Worm (Caenorhabditis elegans) whole organism, L1 larva: ENCODE measurements around the gene str-207.

Experiments used
- C16A3.4 ChIP-seq: fragments of 150-350 bp; optimal IDR thresholded peaks from 2 replicates; lab custom pipeline; 2014; ENCODE audit warnings: missing biosample characterization, missing genetic modification characterization
- C34B4.2 ChIP-seq: sonication (generic microtip); optimal IDR thresholded peaks from 2 replicates; lab custom pipeline; 2017; ENCODE audit warnings: mild to moderate bottlenecking, missing genetic modification characterization, missing compliant biosample characterization
- Y116A8C.19 ChIP-seq: sonication (generic microtip); optimal IDR thresholded peaks from 2 replicates; lab custom pipeline; 2016; ENCODE audit warnings: missing compliant biosample characterization, missing genetic modification characterization, borderline replicate concordance
- blmp-1 ChIP-seq: fragments of 150-350 bp; optimal IDR thresholded peaks from 2 replicates; lab custom pipeline; 2014; ENCODE audit warnings: missing biosample characterization, missing genetic modification characterization
- ceh-63 ChIP-seq: fragments of 200-800 bp; sonication (Bioruptor generic); optimal IDR thresholded peaks from 2 replicates; lab custom pipeline; 2018; ENCODE audit warnings: mild to moderate bottlenecking, missing genetic modification characterization, missing compliant biosample characterization
- ceh-82 ChIP-seq, 3 experiments: fragments of 150-350 bp in 1 of 3; sonication (generic microtip) in 2 of 3; optimal IDR thresholded peaks; 2 replicates each; lab custom pipeline; 2014 to 2017; ENCODE audit warnings: missing biosample characterization in 3 of 3, missing genetic modification characterization in 3 of 3
- efl-1 ChIP-seq, 4 experiments: fragments of 150-350 bp; optimal IDR thresholded peaks in 3 of 4; peaks in 1 of 4; 1 replicate in 1 of 4; 2 replicates in 3 of 4; lab custom pipeline; 2014; ENCODE audit warnings: missing biosample characterization in 2 of 4, missing genetic modification characterization in 2 of 4, missing genetic modification reagents in 2 of 4
- egl-13 ChIP-seq: sonication (generic microtip); optimal IDR thresholded peaks from 2 replicates; lab custom pipeline; 2016; ENCODE audit warnings: missing genotype, missing genetic modification reagents, missing genetic modification characterization, missing compliant biosample characterization
- elt-2 ChIP-seq: sonication (generic microtip); optimal IDR thresholded peaks from 2 replicates; lab custom pipeline; 2016; ENCODE audit warnings: missing genetic modification characterization, mild to moderate bottlenecking, inconsistent platforms, missing compliant biosample characterization, missing genetic modification reagents
- elt-3 ChIP-seq, 6 experiments: fragments of 150-350 bp in 1 of 6; sonication (generic microtip); optimal IDR thresholded peaks; 2 replicates each; lab custom pipeline; 2017 to 2018; ENCODE audit warnings: missing biosample characterization in 6 of 6, missing genetic modification characterization in 6 of 6, inconsistent platforms in 1 of 6
- fkh-8 ChIP-seq: sonication (generic microtip); optimal IDR thresholded peaks from 2 replicates; lab custom pipeline; 2016; ENCODE audit warnings: mild to moderate bottlenecking, missing genetic modification characterization, missing compliant biosample characterization
- lin-13 ChIP-seq: fragments of 150-350 bp; optimal IDR thresholded peaks from 2 replicates; lab custom pipeline; 2014; ENCODE audit warnings: missing biosample characterization, missing genetic modification reagents, missing genetic modification characterization
- lin-35 ChIP-seq, 2 experiments: fragments of 150-350 bp; optimal IDR thresholded peaks; 2 replicates each; lab custom pipeline; 2014; ENCODE audit warnings: missing biosample characterization in 2 of 2, missing genetic modification characterization in 2 of 2, missing genetic modification reagents in 2 of 2
- lin-39 ChIP-seq: fragments of 150-350 bp; optimal IDR thresholded peaks from 2 replicates; lab custom pipeline; 2014; ENCODE audit warnings: missing biosample characterization, missing genetic modification reagents, missing genetic modification characterization
- lsy-2 ChIP-seq, 2 experiments: fragments of 150-350 bp; optimal IDR thresholded peaks; 2 replicates each; lab custom pipeline; 2014; ENCODE audit warnings: missing biosample characterization in 2 of 2, missing genetic modification characterization in 2 of 2
- mep-1 ChIP-seq: fragments of 150-350 bp; optimal IDR thresholded peaks from 2 replicates; lab custom pipeline; 2014; ENCODE audit warnings: missing biosample characterization, missing genetic modification characterization
- nhr-11 ChIP-seq: fragments of 150-350 bp; optimal IDR thresholded peaks from 2 replicates; lab custom pipeline; 2014; ENCODE audit warnings: missing biosample characterization, missing genetic modification characterization
- nhr-20 ChIP-seq: sonication (generic microtip); optimal IDR thresholded peaks from 2 replicates; lab custom pipeline; 2016; ENCODE audit warnings: mild to moderate bottlenecking, missing genetic modification characterization, missing compliant biosample characterization
- nhr-237 ChIP-seq: fragments of 150-350 bp; optimal IDR thresholded peaks from 2 replicates; lab custom pipeline; 2014; ENCODE audit warnings: missing biosample characterization, missing genetic modification characterization
- nhr-84 ChIP-seq: sonication (generic microtip); optimal IDR thresholded peaks from 2 replicates; lab custom pipeline; 2017; ENCODE audit warnings: missing biosample characterization, missing genetic modification characterization
- nhr-85 ChIP-seq: sonication (generic microtip); peaks from one replicate; lab custom pipeline; 2016; ENCODE audit warnings: missing genetic modification characterization, inconsistent platforms, missing compliant biosample characterization
- nhr-90 ChIP-seq: sonication (generic microtip); optimal IDR thresholded peaks from 2 replicates; lab custom pipeline; 2016; ENCODE audit warnings: mild to moderate bottlenecking, missing genetic modification characterization, missing compliant biosample characterization; ENCODE audit not compliant: poor library complexity
- pag-3 ChIP-seq: sonication (generic microtip); optimal IDR thresholded peaks from 2 replicates; lab custom pipeline; 2017; ENCODE audit warnings: missing genetic modification characterization, mild to moderate bottlenecking, missing compliant biosample characterization, antibody characterized with exemption, borderline replicate concordance; ENCODE audit not compliant: insufficient read depth
- pax-3 ChIP-seq: fragments of 200-800 bp; sonication (Bioruptor generic); optimal IDR thresholded peaks from 2 replicates; lab custom pipeline; 2018; ENCODE audit warnings: mild to moderate bottlenecking, missing genetic modification characterization, moderate library complexity, missing compliant biosample characterization
- pqm-1 ChIP-seq: sonication (generic microtip); optimal IDR thresholded peaks from 3 replicates; lab custom pipeline; 2017; ENCODE audit warnings: missing biosample characterization, missing genetic modification characterization
- rnt-1 ChIP-seq: sonication (generic microtip); optimal IDR thresholded peaks from 2 replicates; lab custom pipeline; 2016; ENCODE audit warnings: mild to moderate bottlenecking, missing genetic modification characterization, moderate library complexity, missing compliant biosample characterization
- skn-1 ChIP-seq: fragments of 150-350 bp; optimal IDR thresholded peaks from 2 replicates; lab custom pipeline; 2014; ENCODE audit warnings: missing biosample characterization, missing genetic modification characterization
- snu-23 ChIP-seq: sonication (generic microtip); optimal IDR thresholded peaks from 2 replicates; lab custom pipeline; 2016; ENCODE audit warnings: missing genetic modification characterization, missing compliant biosample characterization
- sox-4 ChIP-seq: sonication (generic microtip); optimal IDR thresholded peaks from 2 replicates; lab custom pipeline; 2016; ENCODE audit warnings: missing genetic modification characterization, missing compliant biosample characterization
- tlp-1 ChIP-seq: fragments of 150-350 bp; optimal IDR thresholded peaks from 2 replicates; lab custom pipeline; 2014; ENCODE audit warnings: missing biosample characterization, missing genetic modification characterization
- unc-30 ChIP-seq: sonication (generic microtip); optimal IDR thresholded peaks from 2 replicates; lab custom pipeline; 2017; ENCODE audit warnings: missing biosample characterization, missing genetic modification characterization
- unc-86 ChIP-seq: sonication (generic microtip); optimal IDR thresholded peaks from 2 replicates; lab custom pipeline; 2016; ENCODE audit warnings: missing genetic modification characterization, missing compliant biosample characterization
- zag-1 ChIP-seq: fragments of 150-350 bp; optimal IDR thresholded peaks from 2 replicates; lab custom pipeline; 2014; ENCODE audit warnings: missing biosample characterization, missing genetic modification characterization
- ztf-11 ChIP-seq, 2 experiments: sonication (generic microtip); optimal IDR thresholded peaks; 2 replicates each; lab custom pipeline; 2016 to 2017; ENCODE audit warnings: missing genetic modification characterization in 2 of 2, missing biosample characterization in 1 of 2, missing compliant biosample characterization in 1 of 2
- ztf-4 ChIP-seq: fragments of 150-350 bp; optimal IDR thresholded peaks from 2 replicates; lab custom pipeline; 2014; ENCODE audit warnings: missing biosample characterization, missing genetic modification characterization

Gene str-207

ce11 chrV:4983091-4983490 lies 31.6 kb downstream of the str-207 start, which contains the start of gene srsx-13:
Gene srsx-13 (minus strand): TSS chrV:4983191.
- TF ChIP-seq nhr-84 (tag; lab: Kevin White, UChicago) (no peak), blmp-1 (no peak), ceh-63 (GFP tag; lab: Kevin White, UChicago) (no peak), mep-1 (tag; lab: Kevin White, UChicago) (no peak), ztf-11 (tag; optimal IDR thresholded peaks at IDR 0.05; lab: Kevin White, UChicago) (no peak), egl-13 (no peak), nhr-85 (no peak), ztf-4 (tag; lab: Kevin White, UChicago) (no peak), Y116A8C.19 (no peak), C34B4.2 (tag; lab: Kevin White, UChicago) (no peak), pax-3 (tag; lab: Kevin White, UChicago) (no peak), nhr-237 (tag; lab: Kevin White, UChicago) (no peak), unc-86 (no peak), sox-4 (no peak), tlp-1 (tag; lab: Kevin White, UChicago) (no peak)
- TF ChIP-seq, all 84 proteins: peak for 0

- TF ChIP-seq efl-1 (optimal IDR thresholded peaks at IDR 0.05; lab: Kevin White, UChicago) (no peak), efl-1 (GFP tag; optimal IDR thresholded peaks at IDR 0.05 in 1 of 2; lab: Kevin White, UChicago) (peak in 1 of 2 experiments; percentile 60), C16A3.4 (tag; lab: Kevin White, UChicago) (no peak), elt-2 (tag; lab: Kevin White, UChicago) (no peak), nhr-11 (tag; lab: Kevin White, UChicago) (no peak), unc-30 (tag; lab: Kevin White, UChicago) (no peak), elt-3 (tag; optimal IDR thresholded peaks at IDR 0.05; lab: Kevin White, UChicago) (no peak), rnt-1 (no peak), zag-1 (tag; lab: Kevin White, UChicago) (no peak), pag-3 (tag; lab: Kevin White, UChicago) (no peak)
Observed at ce11 chrV:4987097-4987496, 35.6 kb downstream of the str-207 start, which contains the start of gene ncx-8. Gene ncx-8 (minus strand): TSS chrV:4987197.

- TF ChIP-seq lin-39 (tag; lab: Kevin White, UChicago): no peak
- no peak for TF ChIP-seq ceh-82 (tag; optimal IDR thresholded peaks at IDR 0.05; lab: Kevin White, UChicago)
- no peak for TF ChIP-seq fkh-8 (tag; lab: Kevin White, UChicago)
- TF ChIP-seq pqm-1 (tag; lab: Kevin White, UChicago): no peak
- no peak for TF ChIP-seq nhr-20 (tag; lab: Kevin White, UChicago)
- no peak for TF ChIP-seq lin-35 (GFP tag; optimal IDR thresholded peaks at IDR 0.05; lab: Kevin White, UChicago)
- no peak for TF ChIP-seq lsy-2 (tag; optimal IDR thresholded peaks at IDR 0.05; lab: Kevin White, UChicago)
- no peak for TF ChIP-seq rnt-1
- no peak for TF ChIP-seq snu-23 (GFP tag; lab: Kevin White, UChicago)
Observed at ce11 chrV:4995155-4995554, 43.6 kb downstream of the str-207 start, which contains the start of gene ncx-9. Gene ncx-9 (minus strand): TSS chrV:4995255.

ce11 chrV:5000406-5000805 lies 48.9 kb downstream of the str-207 start, which contains the start of gene ugt-7:
Gene ugt-7 (minus strand): TSS chrV:5000566.
- TF ChIP-seq skn-1 (tag; lab: Kevin White, UChicago): no peak
- TF ChIP-seq nhr-90 (tag; lab: Kevin White, UChicago): no peak
- no peak for TF ChIP-seq lin-13 (GFP tag; lab: Kevin White, UChicago)
- peak; percentile 48 for TF ChIP-seq elt-2 (tag; lab: Kevin White, UChicago)
- TF ChIP-seq zag-1 (tag; lab: Kevin White, UChicago): no peak
- TF ChIP-seq, all 84 proteins: peak for 1
